Fruit fly (Drosophila melanogaster) whole organism, pupa: ENCODE data around the gene Ogdh.

Experiments used
- CG12605 ChIP-seq: fragments of 200-800 bp; sonication (Bioruptor generic); IDR thresholded peaks from 2 replicates; pipeline ENCODE4 v1.3.6; 2022; ENCODE audit warnings: missing biosample characterization, missing genetic modification characterization
- CG17806 ChIP-seq: fragments of 200-800 bp; sonication (Bioruptor generic); optimal IDR thresholded peaks from 2 replicates; lab custom pipeline; 2018; ENCODE audit warnings: missing biosample characterization, mild to moderate bottlenecking, missing genetic modification characterization, moderate library complexity
- CG9948 ChIP-seq: fragments of 200-800 bp; sonication (Bioruptor generic); optimal IDR thresholded peaks from 2 replicates; lab custom pipeline; 2018; ENCODE audit warnings: missing biosample characterization, mild to moderate bottlenecking, missing genetic modification characterization, moderate library complexity
- EcR ChIP-seq: fragments of 200-800 bp; sonication (Bioruptor generic); optimal IDR thresholded peaks from 3 replicates; lab custom pipeline; 2019; ENCODE audit warnings: missing biosample characterization, missing genetic modification characterization, mild to moderate bottlenecking, moderate library complexity, missing genetic modification reagents
- fd96Ca ChIP-seq: fragments of 200-800 bp; sonication (Bioruptor generic); IDR thresholded peaks from 3 replicates; pipeline ENCODE4 v1.3.6; 2022; ENCODE audit warnings: missing biosample characterization, missing genetic modification characterization
- rn ChIP-seq: fragments of 200-800 bp; sonication (Bioruptor generic); IDR thresholded peaks from 2 replicates; pipeline ENCODE4 v1.3.6; 2022; ENCODE audit warnings: missing biosample characterization, missing genetic modification characterization

DNA sequence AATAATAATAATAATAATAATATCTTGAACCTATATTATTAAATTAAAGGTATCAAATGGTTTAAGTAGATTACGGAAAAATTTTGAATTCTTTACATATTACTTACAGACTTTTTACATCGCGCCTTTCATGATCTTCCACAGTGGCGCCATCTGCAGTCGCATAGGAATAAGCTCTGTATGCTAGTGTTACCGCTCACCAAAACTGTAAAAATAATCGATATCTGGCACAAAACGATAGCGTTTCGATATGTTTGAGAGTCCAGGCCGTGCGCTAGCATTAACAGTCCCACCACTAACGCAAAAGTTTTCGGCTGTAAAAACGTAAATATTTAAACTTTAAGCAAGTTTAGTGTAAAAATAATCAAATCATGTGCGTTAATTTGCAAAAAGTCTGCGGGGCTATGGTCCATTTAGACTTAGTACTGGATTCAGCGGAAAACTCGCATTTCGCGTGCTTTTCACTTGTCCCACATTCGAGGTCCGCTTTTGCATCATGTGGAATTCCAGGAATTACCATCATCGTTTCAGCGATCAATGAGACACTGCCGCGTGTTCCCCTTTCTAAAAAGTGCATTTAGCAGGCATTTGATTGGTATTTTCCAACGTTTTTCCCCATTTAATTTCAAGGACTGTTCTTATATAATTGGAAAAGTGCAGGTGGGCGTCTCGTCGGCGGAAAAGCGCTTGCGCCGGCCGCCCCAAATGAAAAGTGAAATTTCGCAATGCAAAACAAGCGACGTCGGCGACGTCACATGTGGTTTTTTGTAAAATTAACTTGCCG lies 789 bp downstream of the Ogdh start:
- TF ChIP-seq fd96Ca (GFP tag; lab: Robert Waterston, UW) (no peak), CG17806 (tag; lab: Kevin White, UChicago) (no peak), CG9948 (tag; lab: Kevin White, UChicago) (no peak), rn (GFP tag; lab: Robert Waterston, UW) (no peak), CG12605 (GFP tag; lab: Robert Waterston, UW) (no peak), EcR (GFP tag; lab: Kevin White, UChicago) (no peak)
